Worm (Caenorhabditis elegans) whole organism, L3 larva: ENCODE results near the gene sma-4.

ENCODE experiments used
- R02D3.7 ChIP-seq: fragments of 150-350 bp; optimal IDR thresholded peaks from 2 replicates; lab custom pipeline; 2014; ENCODE audit warnings: missing biosample characterization, missing genetic modification characterization
- ZK546.5 ChIP-seq: sonication (generic microtip); optimal IDR thresholded peaks from 2 replicates; lab custom pipeline; 2017; ENCODE audit warnings: missing biosample characterization, missing genetic modification characterization
- aly-2 ChIP-seq: fragments of 150-350 bp; optimal IDR thresholded peaks from 2 replicates; lab custom pipeline; 2014; ENCODE audit warnings: missing biosample characterization, missing genetic modification characterization
- ama-1 ChIP-seq: fragments of 150-350 bp; optimal IDR thresholded peaks from 2 replicates; lab custom pipeline; 2018
- ceh-16 ChIP-seq: sonication (generic microtip); optimal IDR thresholded peaks from 2 replicates; lab custom pipeline; 2017; ENCODE audit warnings: missing biosample characterization, missing genetic modification characterization
- ceh-28 ChIP-seq: fragments of 150-350 bp; optimal IDR thresholded peaks from 2 replicates; lab custom pipeline; 2014; ENCODE audit warnings: missing biosample characterization, missing genetic modification reagents, missing genetic modification characterization
- ceh-82 ChIP-seq: fragments of 150-350 bp; optimal IDR thresholded peaks from 2 replicates; lab custom pipeline; 2014; ENCODE audit warnings: missing biosample characterization, missing genetic modification characterization
- ceh-9 ChIP-seq: sonication (generic microtip); optimal IDR thresholded peaks from 2 replicates; lab custom pipeline; 2018; ENCODE audit warnings: missing biosample characterization, missing genetic modification characterization
- daf-12 ChIP-seq: fragments of 150-350 bp; optimal IDR thresholded peaks from 2 replicates; lab custom pipeline; 2014; ENCODE audit warnings: missing biosample characterization, missing genetic modification reagents, missing genetic modification characterization
- egl-27 ChIP-seq: sonication (generic microtip); optimal IDR thresholded peaks from 4 replicates; lab custom pipeline; 2017; ENCODE audit warnings: missing biosample characterization, missing genetic modification reagents, missing genetic modification characterization
- egl-5 ChIP-seq: fragments of 150-350 bp; optimal IDR thresholded peaks from 2 replicates; lab custom pipeline; 2017; ENCODE audit warnings: missing biosample characterization, missing genetic modification reagents, missing genetic modification characterization, inconsistent platforms
- elt-1 ChIP-seq: fragments of 150-350 bp; optimal IDR thresholded peaks from 2 replicates; lab custom pipeline; 2014; ENCODE audit warnings: missing biosample characterization, missing genetic modification characterization
- elt-2 ChIP-seq: sonication (generic microtip); optimal IDR thresholded peaks from 2 replicates; lab custom pipeline; 2016; ENCODE audit warnings: missing genetic modification reagents, mild to moderate bottlenecking, missing genetic modification characterization, missing compliant biosample characterization
- elt-3 ChIP-seq, 3 experiments: fragments of 150-350 bp in 1 of 3; sonication (generic microtip) in 2 of 3; optimal IDR thresholded peaks; 2 replicates in 2 of 3; 4 replicates in 1 of 3; lab custom pipeline; 2014 to 2017; ENCODE audit warnings: missing biosample characterization in 3 of 3, missing genetic modification characterization in 3 of 3
- eor-1 ChIP-seq, 2 experiments: fragments of 150-350 bp; optimal IDR thresholded peaks; 2 replicates each; lab custom pipeline; 2014 to 2018; ENCODE audit warnings: missing biosample characterization in 2 of 2, missing genetic modification characterization in 2 of 2
- fkh-10 ChIP-seq: sonication (generic microtip); optimal IDR thresholded peaks from 2 replicates; lab custom pipeline; 2017; ENCODE audit warnings: missing biosample characterization, missing genetic modification reagents, missing genetic modification characterization
- fkh-2 ChIP-seq: fragments of 150-350 bp; optimal IDR thresholded peaks from 2 replicates; lab custom pipeline; 2014; ENCODE audit warnings: missing biosample characterization, missing genetic modification reagents, missing genetic modification characterization
- fos-1 ChIP-seq: fragments of 150-350 bp; optimal IDR thresholded peaks from 2 replicates; lab custom pipeline; 2014; ENCODE audit warnings: missing biosample characterization, missing genetic modification characterization
- hmg-11 ChIP-seq: sonication (generic microtip); optimal IDR thresholded peaks from 2 replicates; lab custom pipeline; 2016; ENCODE audit warnings: missing genetic modification characterization, missing compliant biosample characterization
- jun-1 ChIP-seq: fragments of 150-350 bp; optimal IDR thresholded peaks from 2 replicates; lab custom pipeline; 2014; ENCODE audit warnings: missing biosample characterization, missing genetic modification reagents, missing genetic modification characterization
- lin-15B ChIP-seq: fragments of 150-350 bp; optimal IDR thresholded peaks from 2 replicates; lab custom pipeline; 2014; ENCODE audit warnings: missing biosample characterization, missing genetic modification characterization
- lin-39 ChIP-seq: fragments of 150-350 bp; optimal IDR thresholded peaks from 2 replicates; lab custom pipeline; 2018; ENCODE audit warnings: missing biosample characterization, missing genetic modification reagents, missing genetic modification characterization
- lsy-12 ChIP-seq: sonication (generic microtip); optimal IDR thresholded peaks from 2 replicates; lab custom pipeline; 2016; ENCODE audit warnings: mild to moderate bottlenecking, missing genetic modification characterization, missing compliant biosample characterization
- mdl-1 ChIP-seq: fragments of 150-350 bp; optimal IDR thresholded peaks from 2 replicates; lab custom pipeline; 2014; ENCODE audit warnings: missing biosample characterization, missing genetic modification characterization
- mml-1 ChIP-seq: fragments of 150-350 bp; sonication (generic microtip); optimal IDR thresholded peaks from 3 replicates; lab custom pipeline; 2014; ENCODE audit warnings: missing biosample characterization, missing genetic modification characterization
- nfya-1 ChIP-seq: sonication (generic microtip); optimal IDR thresholded peaks from 2 replicates; lab custom pipeline; 2017; ENCODE audit warnings: missing genetic modification characterization, mild to moderate bottlenecking, missing compliant biosample characterization, antibody characterized with exemption, moderate library complexity; ENCODE audit not compliant: insufficient read depth
- nhr-11 ChIP-seq: fragments of 150-350 bp; optimal IDR thresholded peaks from 2 replicates; lab custom pipeline; 2014; ENCODE audit warnings: missing biosample characterization, missing genetic modification characterization
- nhr-12 ChIP-seq: fragments of 150-350 bp; optimal IDR thresholded peaks from 2 replicates; lab custom pipeline; 2014; ENCODE audit warnings: missing biosample characterization, missing genetic modification characterization
- nhr-23 ChIP-seq: fragments of 150-350 bp; optimal IDR thresholded peaks from 2 replicates; lab custom pipeline; 2014; ENCODE audit warnings: missing biosample characterization, missing genetic modification reagents, missing genetic modification characterization
- nhr-237 ChIP-seq: fragments of 150-350 bp; optimal IDR thresholded peaks from 2 replicates; lab custom pipeline; 2014; ENCODE audit warnings: missing biosample characterization, missing genetic modification characterization
- nhr-25 ChIP-seq: sonication (generic microtip); optimal IDR thresholded peaks from 2 replicates; lab custom pipeline; 2017; ENCODE audit warnings: missing biosample characterization, missing genetic modification characterization
- nhr-28 ChIP-seq: fragments of 150-350 bp; optimal IDR thresholded peaks from 2 replicates; lab custom pipeline; 2014; ENCODE audit warnings: missing biosample characterization, missing genetic modification characterization
- nhr-43 ChIP-seq: sonication (generic microtip); optimal IDR thresholded peaks from 2 replicates; lab custom pipeline; 2016; ENCODE audit warnings: mild to moderate bottlenecking, missing genetic modification characterization, missing compliant biosample characterization; ENCODE audit not compliant: poor library complexity, severe bottlenecking
- nhr-67 ChIP-seq: fragments of 150-350 bp; optimal IDR thresholded peaks from 2 replicates; lab custom pipeline; 2014; ENCODE audit warnings: missing biosample characterization, missing genetic modification characterization
- nhr-76 ChIP-seq: fragments of 150-350 bp; sonication (generic microtip); optimal IDR thresholded peaks from 5 replicates; lab custom pipeline; 2014; ENCODE audit warnings: missing biosample characterization, missing genetic modification characterization
- nhr-77 ChIP-seq: fragments of 150-350 bp; optimal IDR thresholded peaks from 2 replicates; lab custom pipeline; 2014; ENCODE audit warnings: missing biosample characterization, missing genetic modification characterization
- pha-4 ChIP-seq: fragments of 150-350 bp; optimal IDR thresholded peaks from 2 replicates; lab custom pipeline; 2014; ENCODE audit warnings: missing biosample characterization, missing genetic modification reagents, missing genetic modification characterization
- pqm-1 ChIP-seq: fragments of 150-350 bp; optimal IDR thresholded peaks from 2 replicates; lab custom pipeline; 2017; ENCODE audit warnings: missing biosample characterization, missing genetic modification characterization, inconsistent platforms
- sea-2 ChIP-seq: fragments of 150-350 bp; sonication (generic microtip); optimal IDR thresholded peaks from 4 replicates; lab custom pipeline; 2014; ENCODE audit warnings: missing biosample characterization, missing genetic modification reagents, missing genetic modification characterization
- skn-1 ChIP-seq: fragments of 150-350 bp; optimal IDR thresholded peaks from 2 replicates; lab custom pipeline; 2014; ENCODE audit warnings: missing biosample characterization, missing genetic modification characterization
- snpc-4 ChIP-seq: fragments of 150-350 bp; optimal IDR thresholded peaks from 2 replicates; lab custom pipeline; 2014; ENCODE audit warnings: missing biosample characterization, missing genetic modification characterization
- tbx-2 ChIP-seq: sonication (generic microtip); optimal IDR thresholded peaks from 2 replicates; lab custom pipeline; 2016; ENCODE audit warnings: mild to moderate bottlenecking, missing genetic modification characterization, missing compliant biosample characterization
- unc-39 ChIP-seq: sonication (generic microtip); optimal IDR thresholded peaks from 4 replicates; lab custom pipeline; 2017; ENCODE audit warnings: missing biosample characterization, missing genetic modification characterization
- unc-62 ChIP-seq: fragments of 150-350 bp; sonication (generic microtip); optimal IDR thresholded peaks from 4 replicates; lab custom pipeline; 2014; ENCODE audit warnings: missing biosample characterization, missing genetic modification reagents, missing genetic modification characterization
- zag-1 ChIP-seq: fragments of 150-350 bp; optimal IDR thresholded peaks from 2 replicates; lab custom pipeline; 2014; ENCODE audit warnings: missing biosample characterization, missing genetic modification characterization
- ztf-11 ChIP-seq: fragments of 150-350 bp; optimal IDR thresholded peaks from 2 replicates; lab custom pipeline; 2014; ENCODE audit warnings: missing biosample characterization, missing genetic modification characterization
- ztf-4 ChIP-seq: fragments of 150-350 bp; optimal IDR thresholded peaks from 2 replicates; lab custom pipeline; 2014; ENCODE audit warnings: missing biosample characterization, missing genetic modification characterization

Gene sma-4

DNA sequence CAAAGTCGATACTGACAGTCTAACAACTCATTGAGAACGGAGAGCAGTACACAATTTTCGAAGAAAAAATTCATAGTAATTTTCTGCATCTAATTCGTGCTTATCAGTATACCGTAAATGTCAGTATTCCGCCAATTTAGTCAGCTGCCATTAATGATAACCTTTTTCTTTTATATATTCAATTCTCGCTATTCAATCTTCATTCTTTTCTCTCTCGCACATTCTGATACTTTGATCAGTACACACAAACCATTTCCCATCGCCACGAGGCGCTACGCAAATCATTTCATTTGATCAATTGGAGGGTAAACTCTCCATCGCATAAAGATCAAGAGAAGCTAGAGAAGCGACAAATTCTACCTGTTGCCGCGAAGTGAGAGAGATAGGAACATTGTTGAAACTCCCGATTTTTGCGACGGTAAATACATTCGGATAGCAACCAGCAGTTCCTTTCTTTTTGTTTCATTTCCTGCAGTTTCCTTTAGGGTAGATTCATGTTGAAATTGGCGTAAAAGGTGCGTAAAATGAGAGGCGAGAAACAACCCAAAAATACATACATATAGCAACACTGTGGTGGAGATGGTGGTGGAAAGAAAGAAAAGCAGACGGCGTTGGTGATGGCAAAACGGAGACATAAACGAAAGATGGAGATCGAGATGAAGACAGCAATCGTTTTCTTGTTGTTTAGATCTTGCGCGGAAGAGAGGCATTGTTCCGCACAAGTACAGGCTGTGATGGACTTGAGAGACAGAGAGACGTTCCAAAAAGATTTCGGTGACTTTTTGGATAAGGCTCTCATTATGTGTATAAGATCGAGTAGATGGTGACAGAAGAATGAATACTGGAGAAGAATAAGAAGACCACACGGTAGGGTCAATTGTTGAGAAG is 22.4 kb downstream of the sma-4 start:
- TF ChIP-seq tbx-2 (no peak), fkh-2 (tag; lab: Kevin White, UChicago) (no peak), nhr-12 (tag; lab: Kevin White, UChicago) (no peak), ceh-9 (tag; lab: Kevin White, UChicago) (no peak), nhr-67 (tag; lab: Kevin White, UChicago) (no peak), zag-1 (no peak), ceh-28 (tag; lab: Kevin White, UChicago) (no peak), ZK546.5 (tag; lab: Kevin White, UChicago) (no peak), ztf-4 (tag; lab: Kevin White, UChicago) (no peak), fos-1 (no peak), lin-15B (tag; lab: Kevin White, UChicago) (no peak), pha-4 (tag; lab: Kevin White, UChicago) (peak; percentile 75), pqm-1 (tag; lab: Kevin White, UChicago) (peak; percentile 93), elt-1 (tag; lab: Kevin White, UChicago) (peak; percentile 59), unc-39 (tag; lab: Kevin White, UChicago) (no peak), nhr-77 (tag; lab: Kevin White, UChicago) (no peak), nhr-23 (tag; lab: Kevin White, UChicago) (peak; percentile 46), eor-1 (tag; optimal IDR thresholded peaks at IDR 0.05; lab: Kevin White, UChicago) (no peak), R02D3.7 (tag; lab: Kevin White, UChicago) (no peak), ceh-82 (tag; lab: Kevin White, UChicago) (no peak), lsy-12 (tag; lab: Kevin White, UChicago) (peak; percentile 53), elt-3 (tag; optimal IDR thresholded peaks at IDR 0.05; lab: Kevin White, UChicago) (no peak), snpc-4 (no peak), nhr-25 (tag; lab: Kevin White, UChicago) (no peak), nhr-237 (tag; lab: Kevin White, UChicago) (no peak), mml-1 (no peak), lin-39 (tag; lab: Kevin White, UChicago) (no peak), aly-2 (tag; lab: Kevin White, UChicago) (no peak), nhr-43 (peak; percentile 44), ama-1 (peak; percentile 73), unc-62 (GFP tag; lab: Kevin White, UChicago) (no peak), sea-2 (no peak), skn-1 (no peak), elt-2 (peak; percentile 95), hmg-11 (tag; lab: Kevin White, UChicago) (no peak), ztf-11 (no peak), nhr-76 (tag; lab: Kevin White, UChicago) (no peak), nhr-28 (tag; lab: Kevin White, UChicago) (no peak), egl-27 (tag; lab: Kevin White, UChicago) (no peak), nhr-11 (no peak), mdl-1 (peak; percentile 11), nfya-1 (tag; lab: Kevin White, UChicago) (peak; percentile 14), fkh-10 (GFP tag; lab: Kevin White, UChicago) (no peak), egl-5 (tag; lab: Kevin White, UChicago) (no peak), ceh-16 (tag; lab: Kevin White, UChicago) (no peak), jun-1 (tag; lab: Kevin White, UChicago) (peak; percentile 35), daf-12 (tag; lab: Kevin White, UChicago) (no peak)
